Fruit fly (Drosophila melanogaster) whole organism, wandering third instar larva: ENCODE results near the gene Lsp1beta.

ENCODE experiments used
- Dfd ChIP-seq: fragments of >200 bp; optimal IDR thresholded peaks from 2 replicates; lab custom pipeline; 2017; ENCODE audit warnings: missing biosample characterization, missing genetic modification characterization
- GATAd ChIP-seq: sonication (Bioruptor generic); optimal IDR thresholded peaks from 2 replicates; lab custom pipeline; 2016; ENCODE audit warnings: missing biosample characterization, missing genetic modification characterization
- Sp1 ChIP-seq: fragments of 200-800 bp; sonication (Bioruptor generic); optimal IDR thresholded peaks from 3 replicates; lab custom pipeline; 2019; ENCODE audit warnings: missing biosample characterization, mild to moderate bottlenecking, missing genetic modification characterization, moderate library complexity
- br ChIP-seq: fragments of 200-800 bp; sonication (Bioruptor generic); optimal IDR thresholded peaks from 2 replicates; lab custom pipeline; 2016; ENCODE audit warnings: missing biosample characterization, missing genetic modification characterization
- dsf ChIP-seq: sonication (Bioruptor generic); optimal IDR thresholded peaks from 2 replicates; lab custom pipeline; 2016; ENCODE audit warnings: missing biosample characterization, missing genetic modification characterization, borderline replicate concordance
- foxo ChIP-seq, 2 experiments: fragments of 200-800 bp; sonication (Bioruptor generic); optimal IDR thresholded peaks; 2 replicates in 1 of 2; 3 replicates in 1 of 2; lab custom pipeline; 2016 to 2017; ENCODE audit warnings: missing biosample characterization in 2 of 2, missing genetic modification characterization in 2 of 2
- h ChIP-seq: fragments of 200-800 bp; sonication (Bioruptor generic); optimal IDR thresholded peaks from 3 replicates; lab custom pipeline; 2016; ENCODE audit warnings: missing biosample characterization, mild to moderate bottlenecking, missing genetic modification characterization
- pan ChIP-seq: fragments of >200 bp; optimal IDR thresholded peaks from 2 replicates; lab custom pipeline; 2017
- usp ChIP-seq: fragments of >200 bp; optimal IDR thresholded peaks from 2 replicates; lab custom pipeline; 2017; ENCODE audit warnings: missing biosample characterization, missing genetic modification characterization

DNA sequence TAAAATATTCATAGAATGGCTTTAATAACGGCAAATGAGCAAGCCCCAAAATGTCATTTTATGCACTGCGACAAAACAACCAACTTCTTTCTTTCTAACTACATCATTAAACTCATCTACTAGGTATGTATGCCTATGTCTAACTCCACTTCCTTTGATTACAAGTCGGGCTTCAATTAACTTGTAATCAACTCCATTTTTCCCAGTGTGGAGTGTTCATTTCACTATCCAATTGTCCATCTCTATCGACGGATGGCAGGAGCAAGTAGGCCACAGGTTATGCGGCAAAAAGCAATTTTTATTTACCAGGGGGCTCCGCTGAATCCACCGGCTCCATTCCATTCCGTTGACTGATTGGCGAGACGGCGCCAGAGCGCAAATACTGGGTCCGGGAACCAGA lies 5.4 kb downstream of the Lsp1beta start:
- TF ChIP-seq pan (lab: Kevin White, UChicago): no peak
- no peak for TF ChIP-seq usp (GFP tag; lab: Kevin White, UChicago)
- no peak for TF ChIP-seq GATAd
- no peak for TF ChIP-seq Dfd (GFP tag; lab: Kevin White, UChicago)
- no peak for TF ChIP-seq br (GFP tag; lab: Kevin White, UChicago)
- no peak for TF ChIP-seq foxo (GFP tag; optimal IDR thresholded peaks at IDR 0.05; lab: Kevin White, UChicago)
- TF ChIP-seq h: no peak
- no peak for TF ChIP-seq Sp1 (GFP tag; lab: Kevin White, UChicago)
- TF ChIP-seq dsf (GFP tag; lab: Kevin White, UChicago): no peak
